Worm (Caenorhabditis elegans) whole organism, L4/young adult: ENCODE measurements around the gene lec-5.

Source experiments
- W03F9.2 ChIP-seq: fragments of 150-350 bp; optimal IDR thresholded peaks from 2 replicates; lab custom pipeline; 2014; ENCODE audit warnings: missing biosample characterization, missing genetic modification characterization
- him-1 ChIP-seq: sonication (generic microtip); optimal IDR thresholded peaks from 2 replicates; lab custom pipeline; 2016; ENCODE audit warnings: missing genotype, missing genetic modification reagents, missing genetic modification characterization, missing compliant biosample characterization

DNA sequence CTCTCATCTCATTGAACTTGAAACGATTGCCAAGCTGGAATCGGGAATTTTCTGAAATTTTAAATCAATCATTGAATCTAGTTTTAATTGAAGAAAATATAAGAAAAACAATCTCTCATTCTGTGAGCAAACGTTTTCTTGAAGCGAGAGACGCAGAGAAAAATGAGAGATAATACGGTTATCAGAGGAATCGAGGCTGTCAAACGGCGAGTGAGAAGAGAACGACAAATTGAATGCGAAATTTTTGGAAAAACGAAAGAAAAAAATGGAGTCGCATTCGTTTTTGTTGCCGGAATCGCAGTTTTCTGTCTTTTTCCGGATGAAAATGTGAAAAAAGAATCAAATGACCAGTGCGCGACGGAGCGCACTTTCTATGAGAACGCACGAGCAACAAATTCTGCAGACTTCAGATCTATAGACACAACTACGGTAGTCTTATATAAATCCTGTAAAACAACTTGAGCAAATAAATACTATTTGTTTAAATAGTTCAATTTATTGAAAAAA lies 32.7 kb upstream of the lec-5 start, which contains the start of gene tex-2:
- TF ChIP-seq him-1 (tag; lab: Kevin White, UChicago) (no peak), W03F9.2 (tag; lab: Kevin White, UChicago) (peak; percentile 23)
